Worm (Caenorhabditis elegans): ENCODE data around the gene str-15.

str-15 gene

ce11 chrV:16437546-16437945 lies 21.1 kb downstream of the str-15 start, which contains the start of gene F26D2.15:
F26D2.15 (plus strand) TSS chrV:16437846.
- TF ChIP-seq ceh-39 (tag; optimal IDR thresholded peaks at IDR 0.05) (no peak), sem-2 (GFP tag; optimal IDR thresholded peaks at IDR 0.05) (no peak), ztf-11 (tag; optimal IDR thresholded peaks at IDR 0.05) (no peak), lsy-2 (tag; optimal IDR thresholded peaks at IDR 0.05) (no peak), zip-8 (tag; optimal IDR thresholded peaks at IDR 0.05) (no peak), tbx-8 (GFP tag; optimal IDR thresholded peaks at IDR 0.05) (no peak), unc-120 (tag; optimal IDR thresholded peaks at IDR 0.05; ENCODE audit: poor library complexity, severe bottlenecking) (no peak)

ce11 chrV:16435510-16435909 lies 23.1 kb downstream of the str-15 start, which contains the start of the genes F26D2.13 and F26D2.14:
F26D2.13 (minus strand) TSS chrV:16435610.
F26D2.14 (plus strand) TSS chrV:16435855.
- TF ChIP-seq unc-120 (tag; optimal IDR thresholded peaks at IDR 0.05; ENCODE audit: poor library complexity, severe bottlenecking) (no peak), pha-4 (tag; optimal IDR thresholded peaks at IDR 0.05) (no peak), elt-1 (tag; optimal IDR thresholded peaks at IDR 0.05; ENCODE audit: borderline replicate concordance, insufficient read depth) (no peak), ham-2 (GFP tag; optimal IDR thresholded peaks at IDR 0.05) (no peak), blmp-1 (tag; optimal IDR thresholded peaks at IDR 0.05) (no peak)

ce11 chrV:16433471-16433870 lies 25.1 kb downstream of the str-15 start, which contains the start of gene clec-234:
clec-234 (minus strand) TSS chrV:16433571.
- TF ChIP-seq nhr-76 (tag; optimal IDR thresholded peaks at IDR 0.05) = no peak
- no peak for TF ChIP-seq unc-39 (tag; optimal IDR thresholded peaks at IDR 0.05)
- TF ChIP-seq nhr-237 (tag; optimal IDR thresholded peaks at IDR 0.05) = no peak
- no peak for TF ChIP-seq elt-1 (tag; optimal IDR thresholded peaks at IDR 0.05; ENCODE audit: borderline replicate concordance, insufficient read depth)
- no peak for TF ChIP-seq unc-62 (GFP tag; optimal IDR thresholded peaks at IDR 0.05)
- TF ChIP-seq lin-13 (tag; optimal IDR thresholded peaks at IDR 0.05) = no peak
- TF ChIP-seq nhr-28 (tag; optimal IDR thresholded peaks at IDR 0.05) = no peak

- TF ChIP-seq drap-1 (GFP tag; optimal IDR thresholded peaks at IDR 0.05) (no peak), hlh-1 (tag; optimal IDR thresholded peaks at IDR 0.05) (no peak), snpc-4 (tag; optimal IDR thresholded peaks at IDR 0.05) (no peak), unc-120 (tag; optimal IDR thresholded peaks at IDR 0.05; ENCODE audit: poor library complexity, severe bottlenecking) (no peak), nhr-76 (tag; optimal IDR thresholded peaks at IDR 0.05) (no peak), lsy-2 (tag; optimal IDR thresholded peaks at IDR 0.05) (no peak), elt-1 (tag; optimal IDR thresholded peaks at IDR 0.05; ENCODE audit: borderline replicate concordance, insufficient read depth) (no peak), nhr-28 (tag; optimal IDR thresholded peaks at IDR 0.05) (no peak), mep-1 (tag; optimal IDR thresholded peaks at IDR 0.05) (no peak), lin-13 (tag; optimal IDR thresholded peaks at IDR 0.05) (no peak), nhr-237 (tag; optimal IDR thresholded peaks at IDR 0.05) (no peak), tbx-8 (GFP tag; optimal IDR thresholded peaks at IDR 0.05) (no peak), unc-39 (tag; optimal IDR thresholded peaks at IDR 0.05) (no peak), lin-32 (GFP tag; optimal IDR thresholded peaks at IDR 0.05) (no peak), sem-2 (GFP tag; optimal IDR thresholded peaks at IDR 0.05) (no peak), cnd-1 (tag; optimal IDR thresholded peaks at IDR 0.05) (no peak), nhr-12 (tag; optimal IDR thresholded peaks at IDR 0.05) (no peak)
Observed at ce11 chrV:16429940-16430339, 28.7 kb downstream of the str-15 start, which contains the start of gene str-73. str-73 (plus strand) TSS chrV:16430240.

ce11 chrV:16429503-16429902 lies 29.1 kb downstream of the str-15 start, which contains the start of gene F26D2.10:
F26D2.10 (minus strand) TSS chrV:16429603.
- TF ChIP-seq mab-5 (tag; optimal IDR thresholded peaks at IDR 0.05) (no peak), mls-2 (tag; optimal IDR thresholded peaks at IDR 0.05) (no peak), hlh-1 (tag; optimal IDR thresholded peaks at IDR 0.05) (no peak)

ce11 chrV:16424428-16424827 lies 34.2 kb downstream of the str-15 start, which contains the start of gene srw-29:
srw-29 (minus strand) TSS chrV:16424528.
- no peak for TF ChIP-seq nhr-12 (tag; optimal IDR thresholded peaks at IDR 0.05)

ce11 chrV:16420696-16421095 lies 37.9 kb downstream of the str-15 start, which contains the start of gene srw-48:
srw-48 (plus strand) TSS chrV:16420996.
- no peak for TF ChIP-seq lin-13 (tag; optimal IDR thresholded peaks at IDR 0.05)

Data from whole organism, mixed stage, embryonic.